Worm (Caenorhabditis elegans) whole organism, late embryonic: ENCODE results near the gene fbxb-3.

ENCODE experiments used
- ceh-18 ChIP-seq: sonication (generic microtip); optimal IDR thresholded peaks from 2 replicates; lab custom pipeline; 2016; ENCODE audit warnings: missing genetic modification characterization, missing compliant biosample characterization
- nfya-1 ChIP-seq: sonication (generic microtip); optimal IDR thresholded peaks from 2 replicates; lab custom pipeline; 2017; ENCODE audit warnings: missing genetic modification characterization, mild to moderate bottlenecking, missing compliant biosample characterization, antibody characterized with exemption, moderate library complexity
- pqm-1 ChIP-seq: sonication (generic microtip); optimal IDR thresholded peaks from 2 replicates; lab custom pipeline; 2016; ENCODE audit warnings: missing genetic modification characterization, missing compliant biosample characterization

- TF ChIP-seq pqm-1 (tag; lab: Kevin White, UChicago) (no peak), nfya-1 (tag; lab: Kevin White, UChicago) (no peak), ceh-18 (tag; lab: Kevin White, UChicago) (no peak)
Observed at ce11 chrIV:11809047-11809446, 29.7 kb upstream of the fbxb-3 start.
